Fruit fly (Drosophila melanogaster) whole organism, embryonic: Measurements from ENCODE around the gene Kr-h2.

Experiments
- CG10321 ChIP-seq: fragments of 200-800 bp; sonication (Bioruptor generic); IDR thresholded peaks from 2 replicates; pipeline ENCODE4 v1.3.6; 2022; ENCODE audit warnings: missing biosample characterization, missing genetic modification characterization
- CG11456 ChIP-seq: fragments of 200-800 bp; sonication (Bioruptor generic); IDR thresholded peaks from 3 replicates; pipeline ENCODE4 v1.3.6; 2022; ENCODE audit warnings: missing biosample characterization, missing genetic modification characterization
- CG11723 ChIP-seq: fragments of 200-800 bp; sonication (Bioruptor generic); optimal IDR thresholded peaks from 2 replicates; lab custom pipeline; 2017; ENCODE audit warnings: missing biosample characterization, mild to moderate bottlenecking, missing genetic modification characterization
- CG12744 ChIP-seq: fragments of 200-800 bp; sonication (Bioruptor generic); optimal IDR thresholded peaks from 2 replicates; lab custom pipeline; 2016; ENCODE audit warnings: missing biosample characterization, missing genetic modification characterization
- CG14014 ChIP-seq: fragments of 200-800 bp; sonication (Bioruptor generic); IDR thresholded peaks from 2 replicates; pipeline ENCODE4 v1.3.6; 2022; ENCODE audit warnings: missing biosample characterization, missing genetic modification characterization
- CG15479 ChIP-seq: fragments of 200-800 bp; sonication (Bioruptor generic); optimal IDR thresholded peaks from 3 replicates; lab custom pipeline; 2019; ENCODE audit warnings: missing biosample characterization, mild to moderate bottlenecking, missing genetic modification characterization, moderate library complexity
- CG18011 ChIP-seq: fragments of 200-800 bp; sonication (Bioruptor generic); optimal IDR thresholded peaks from 2 replicates; lab custom pipeline; 2017; ENCODE audit warnings: missing biosample characterization, missing genetic modification characterization, mild to moderate bottlenecking, moderate library complexity, missing genotype
- CG18262 ChIP-seq: fragments of 200-800 bp; optimal IDR thresholded peaks from 3 replicates; lab custom pipeline; 2019; ENCODE audit warnings: missing biosample characterization, mild to moderate bottlenecking, missing genetic modification characterization, moderate library complexity
- CG30431 ChIP-seq: fragments of 200-800 bp; sonication (Bioruptor generic); optimal IDR thresholded peaks from 2 replicates; lab custom pipeline; 2017; ENCODE audit warnings: missing biosample characterization, missing genetic modification characterization
- CG3065 ChIP-seq: fragments of 200-800 bp; sonication (Bioruptor generic); optimal IDR thresholded peaks from 2 replicates; lab custom pipeline; 2016; ENCODE audit warnings: missing biosample characterization, missing genetic modification characterization
- CG31365 ChIP-seq: fragments of 200-800 bp; sonication (Bioruptor generic); optimal IDR thresholded peaks from 2 replicates; lab custom pipeline; 2018; ENCODE audit warnings: missing biosample characterization, mild to moderate bottlenecking, missing genetic modification characterization
- CG33213 ChIP-seq: fragments of 200-800 bp; sonication (Bioruptor generic); optimal IDR thresholded peaks from 3 replicates; lab custom pipeline; 2016; ENCODE audit warnings: missing biosample characterization, missing genetic modification characterization
- CG4404 ChIP-seq: fragments of 200-800 bp; sonication (Bioruptor generic); IDR thresholded peaks from 2 replicates; pipeline ENCODE4 v1.3.6; 2022; ENCODE audit warnings: missing biosample characterization, missing genetic modification characterization
- CG4730 ChIP-seq: fragments of 200-800 bp; sonication (Bioruptor generic); IDR thresholded peaks from 2 replicates; pipeline ENCODE4 v1.3.6; 2022; ENCODE audit warnings: missing biosample characterization, missing genetic modification characterization
- CG7372 ChIP-seq: fragments of 200-800 bp; sonication (Bioruptor generic); IDR thresholded peaks from 2 replicates; pipeline ENCODE4 v1.3.6; 2022; ENCODE audit warnings: missing biosample characterization, missing genetic modification characterization
- CG7745 ChIP-seq: fragments of 200-800 bp; sonication (Bioruptor generic); optimal IDR thresholded peaks from 2 replicates; lab custom pipeline; 2018; ENCODE audit warnings: missing biosample characterization, mild to moderate bottlenecking, missing genetic modification characterization, moderate library complexity
- CG8478 ChIP-seq: fragments of >200 bp; optimal IDR thresholded peaks from 2 replicates; lab custom pipeline; 2018
- CoRest ChIP-seq: fragments of 200-800 bp; sonication (Bioruptor generic); optimal IDR thresholded peaks from 3 replicates; lab custom pipeline; 2018; ENCODE audit warnings: missing biosample characterization, mild to moderate bottlenecking, missing genetic modification characterization, moderate library complexity
- Dad ChIP-seq: fragments of 200-800 bp; sonication (Bioruptor generic); optimal IDR thresholded peaks from 3 replicates; lab custom pipeline; 2016; ENCODE audit warnings: missing biosample characterization, missing genetic modification characterization
- Dbx ChIP-seq: fragments of 200-800 bp; sonication (Bioruptor generic); IDR thresholded peaks from 3 replicates; pipeline ENCODE4 v1.3.6; 2022; ENCODE audit warnings: missing biosample characterization, missing genetic modification characterization
- Dll ChIP-seq: fragments of 200-800 bp; sonication (Bioruptor generic); IDR thresholded peaks from 4 replicates; pipeline ENCODE4 v1.3.6; 2022; ENCODE audit warnings: missing biosample characterization, missing genetic modification characterization; ENCODE audit not compliant: partially characterized antibody
- ERR ChIP-seq: fragments of 200-800 bp; sonication (Bioruptor generic); optimal IDR thresholded peaks from 2 replicates; lab custom pipeline; 2016; ENCODE audit warnings: missing biosample characterization, missing genetic modification characterization
- Ets97D ChIP-seq: fragments of 200-800 bp; sonication (Bioruptor generic); optimal IDR thresholded peaks from 3 replicates; lab custom pipeline; 2016; ENCODE audit warnings: missing biosample characterization, missing genetic modification characterization
- Kr ChIP-seq: fragments of 200-800 bp; sonication (Bioruptor generic); optimal IDR thresholded peaks from 2 replicates; lab custom pipeline; 2017; ENCODE audit warnings: missing biosample characterization, mild to moderate bottlenecking, missing genetic modification characterization
- Max ChIP-seq: fragments of 200-800 bp; sonication (Bioruptor generic); optimal IDR thresholded peaks from 2 replicates; lab custom pipeline; 2016; ENCODE audit warnings: missing biosample characterization, mild to moderate bottlenecking, missing genetic modification characterization
- Nf-YA ChIP-seq: fragments of 200-800 bp; sonication (Bioruptor generic); IDR thresholded peaks from 2 replicates; pipeline ENCODE4 v1.3.6; 2022; ENCODE audit warnings: missing biosample characterization, missing genetic modification characterization
- Scr ChIP-seq: fragments of 200-800 bp; sonication (Bioruptor generic); IDR thresholded peaks from 2 replicates; pipeline ENCODE4 v1.3.6; 2022; ENCODE audit warnings: missing biosample characterization, missing genetic modification characterization; ENCODE audit not compliant: partially characterized antibody
- Spps ChIP-seq: fragments of 200-800 bp; sonication (Bioruptor generic); optimal IDR thresholded peaks from 2 replicates; lab custom pipeline; 2018; ENCODE audit warnings: missing biosample characterization, mild to moderate bottlenecking, missing genetic modification characterization
- Xrp1 ChIP-seq: fragments of 200-800 bp; sonication (Bioruptor generic); IDR thresholded peaks from 2 replicates; pipeline ENCODE4 v1.3.6; 2022; ENCODE audit warnings: missing biosample characterization, missing genetic modification characterization
- ab ChIP-seq: fragments of 200-800 bp; sonication (Bioruptor generic); optimal IDR thresholded peaks from 2 replicates; lab custom pipeline; 2016; ENCODE audit warnings: missing biosample characterization, missing genetic modification characterization
- bcd ChIP-seq: fragments of 200-800 bp; sonication (Bioruptor generic); optimal IDR thresholded peaks from 2 replicates; lab custom pipeline; 2017; ENCODE audit warnings: missing biosample characterization, mild to moderate bottlenecking, missing genetic modification characterization
- btn ChIP-seq: fragments of 200-800 bp; sonication (Bioruptor generic); optimal IDR thresholded peaks from 2 replicates; lab custom pipeline; 2016; ENCODE audit warnings: missing biosample characterization, missing genetic modification characterization
- cato ChIP-seq: fragments of 200-800 bp; sonication (Bioruptor generic); optimal IDR thresholded peaks from 2 replicates; lab custom pipeline; 2016; ENCODE audit warnings: missing biosample characterization, missing genetic modification characterization, borderline replicate concordance
- ems ChIP-seq: fragments of 200-800 bp; sonication (Bioruptor generic); optimal IDR thresholded peaks from 3 replicates; lab custom pipeline; 2016; ENCODE audit warnings: missing biosample characterization, missing genetic modification characterization
- exex ChIP-seq: fragments of 200-800 bp; sonication (Bioruptor generic); optimal IDR thresholded peaks from 4 replicates; lab custom pipeline; 2018; ENCODE audit warnings: missing biosample characterization, mild to moderate bottlenecking, missing genetic modification characterization, moderate library complexity
- gcm2 ChIP-seq: fragments of 200-800 bp; sonication (Bioruptor generic); optimal IDR thresholded peaks from 2 replicates; lab custom pipeline; 2016; ENCODE audit warnings: missing biosample characterization, missing genetic modification characterization
- grn ChIP-seq: fragments of 200-800 bp; sonication (Bioruptor generic); optimal IDR thresholded peaks from 3 replicates; lab custom pipeline; 2017; ENCODE audit warnings: missing biosample characterization, missing genetic modification characterization
- h ChIP-seq: fragments of >200 bp; optimal IDR thresholded peaks from 2 replicates; lab custom pipeline; 2017
- ham ChIP-seq: fragments of 200-800 bp; sonication (Bioruptor generic); IDR thresholded peaks from 2 replicates; pipeline ENCODE4 v1.3.6; 2022; ENCODE audit warnings: missing biosample characterization, missing genetic modification characterization
- insv ChIP-seq, 2 experiments: fragments of 200-800 bp; sonication (Bioruptor generic); optimal IDR thresholded peaks; 3 replicates each; lab custom pipeline; 2016 to 2018; ENCODE audit warnings: missing biosample characterization in 2 of 2, missing genetic modification characterization in 2 of 2
- lbe ChIP-seq: fragments of 200-800 bp; sonication (Bioruptor generic); optimal IDR thresholded peaks from 2 replicates; lab custom pipeline; 2016; ENCODE audit warnings: missing biosample characterization, mild to moderate bottlenecking, missing genetic modification characterization
- nau ChIP-seq: fragments of 200-800 bp; sonication (Bioruptor generic); optimal IDR thresholded peaks from 3 replicates; lab custom pipeline; 2017; ENCODE audit warnings: missing biosample characterization, mild to moderate bottlenecking, missing genetic modification characterization, missing genetic modification reagents
- psq ChIP-seq: fragments of 200-800 bp; sonication (Bioruptor generic); optimal IDR thresholded peaks from 2 replicates; lab custom pipeline; 2017; ENCODE audit warnings: missing biosample characterization, missing genetic modification characterization
- ro ChIP-seq: fragments of 200-800 bp; sonication (Bioruptor generic); IDR thresholded peaks from 2 replicates; pipeline ENCODE4 v1.3.6; 2022; ENCODE audit warnings: missing biosample characterization, missing genetic modification characterization
- salm ChIP-seq: fragments of 200-800 bp; sonication (Bioruptor generic); optimal IDR thresholded peaks from 2 replicates; lab custom pipeline; 2018; ENCODE audit warnings: missing biosample characterization, mild to moderate bottlenecking, missing genetic modification characterization
- sc ChIP-seq, 3 experiments: fragments of >200 bp in 2 of 3; fragments of 200-800 bp in 1 of 3; sonication (Bioruptor generic) in 1 of 3; optimal IDR thresholded peaks; 2 replicates in 2 of 3; 3 replicates in 1 of 3; lab custom pipeline; 2017; ENCODE audit warnings: mild to moderate bottlenecking in 1 of 3, missing biosample characterization in 1 of 3, missing genetic modification characterization in 1 of 3, missing genetic modification reagents in 1 of 3
- slp2 ChIP-seq: fragments of 200-800 bp; sonication (Bioruptor generic); optimal IDR thresholded peaks from 2 replicates; lab custom pipeline; 2016; ENCODE audit warnings: missing biosample characterization, missing genetic modification characterization
- tgo ChIP-seq: fragments of 200-800 bp; sonication (Bioruptor generic); IDR thresholded peaks from 3 replicates; pipeline ENCODE4 v1.3.6; 2022; ENCODE audit warnings: missing biosample characterization, missing genetic modification characterization
- zfh2 ChIP-seq: fragments of 200-800 bp; sonication (Bioruptor generic); optimal IDR thresholded peaks from 2 replicates; lab custom pipeline; 2016; ENCODE audit warnings: missing biosample characterization, missing genetic modification characterization

Kr-h2 gene

dm6 chr2L:6088371-6089365, 17.9 kb downstream of the Kr-h2 start (continued):
- TF ChIP-seq btn (GFP tag; lab: Kevin White, UChicago) (no peak), CG7745 (tag; lab: Kevin White, UChicago) (peak; percentile 52), Dad (no peak), CG31365 (no peak), Dll (GFP tag; lab: Robert Waterston, UW) (peak; percentile 36; the same call in 1 of the 4 replicates), CG18011 (no peak), CG11456 (GFP tag; lab: Robert Waterston, UW) (no peak), ro (GFP tag; lab: Robert Waterston, UW) (no peak), CG15479 (GFP tag; lab: Kevin White, UChicago) (peak; percentile 100), Max (peak; percentile 81), lbe (GFP tag; lab: Kevin White, UChicago) (peak; percentile 3), nau (GFP tag; lab: Kevin White, UChicago) (no peak), bcd (GFP tag; lab: Kevin White, UChicago) (peak; percentile 24), CG4730 (GFP tag; lab: Robert Waterston, UW) (no peak), ems (GFP tag; lab: Kevin White, UChicago) (no peak), CG8478 (lab: Kevin White, UChicago) (peak; percentile 90), CG30431 (GFP tag; lab: Kevin White, UChicago) (no peak), CG12744 (GFP tag; lab: Kevin White, UChicago) (no peak), Spps (tag; lab: Kevin White, UChicago) (no peak), grn (GFP tag; lab: Kevin White, UChicago) (peak; percentile 13), Nf-YA (no peak), CG3065 (GFP tag; lab: Kevin White, UChicago) (peak; percentile 46), CG11723 (GFP tag; lab: Kevin White, UChicago) (no peak), salm (tag; lab: Kevin White, UChicago) (no peak), CG33213 (GFP tag; lab: Kevin White, UChicago) (no peak), Scr (peak; percentile 53), slp2 (GFP tag; lab: Kevin White, UChicago) (no peak), CG18262 (tag; lab: Kevin White, UChicago) (no peak), exex (tag; lab: Kevin White, UChicago) (peak; percentile 6), ERR (GFP tag; lab: Kevin White, UChicago) (peak; percentile 82), sc (optimal IDR thresholded peaks at IDR 0.05; lab: Kevin White, UChicago) (no peak), sc (GFP tag; optimal IDR thresholded peaks at IDR 0.05; lab: Kevin White, UChicago) (peak; percentile 25), CG4404 (GFP tag; lab: Robert Waterston, UW) (no peak), gcm2 (GFP tag; lab: Kevin White, UChicago) (no peak), CoRest (tag; lab: Kevin White, UChicago) (peak; percentile 0), CG10321 (GFP tag; lab: Robert Waterston, UW) (no peak), Ets97D (no peak), Dbx (GFP tag; lab: Robert Waterston, UW) (peak; percentile 49; the same call in 2 of the 3 replicates), psq (GFP tag; lab: Kevin White, UChicago) (no peak), tgo (GFP tag; lab: Robert Waterston, UW) (no peak), CG7372 (GFP tag; lab: Robert Waterston, UW) (no peak), h (lab: Kevin White, UChicago) (no peak), zfh2 (GFP tag; lab: Kevin White, UChicago) (peak; percentile 42), ab (peak; percentile 73), CG14014 (GFP tag; lab: Robert Waterston, UW) (no peak), Xrp1 (GFP tag; lab: Robert Waterston, UW) (0 out of 2 replicates have a peak, but pooled peaks have one; percentile 5), cato (GFP tag; lab: Kevin White, UChicago) (no peak), insv (GFP tag; optimal IDR thresholded peaks at IDR 0.05; lab: Kevin White, UChicago) (peak in 1 of 2 experiments; percentile 73), Kr (GFP tag; lab: Kevin White, UChicago) (peak; percentile 65), ham (GFP tag; lab: Robert Waterston, UW) (no peak)
